Fruit fly (Drosophila melanogaster) whole organism, embryonic: ENCODE measurements around the gene CG7766.
A peak's percentile ranks its signal among the peaks of the same experiment; 100 is the strongest.

Experiments
- Atf3 ChIP-seq: fragments of 200-800 bp; sonication (Bioruptor generic); optimal IDR thresholded peaks from 3 replicates; lab custom pipeline; 2016; ENCODE audit warnings: missing biosample characterization, missing genetic modification characterization
- CG10147 ChIP-seq: fragments of 200-800 bp; sonication (Bioruptor generic); optimal IDR thresholded peaks from 2 replicates; lab custom pipeline; 2019; ENCODE audit warnings: missing biosample characterization, mild to moderate bottlenecking, missing genetic modification characterization, moderate library complexity
- CG1024 ChIP-seq: fragments of 200-800 bp; sonication (Bioruptor generic); IDR thresholded peaks from 2 replicates; pipeline ENCODE4 v1.3.6; 2022; ENCODE audit warnings: missing biosample characterization, missing genetic modification characterization
- CG10267 ChIP-seq: fragments of 200-800 bp; sonication (Bioruptor generic); optimal IDR thresholded peaks from 2 replicates; lab custom pipeline; 2018; ENCODE audit warnings: missing biosample characterization, mild to moderate bottlenecking, missing genetic modification characterization, moderate library complexity
- CG12744 ChIP-seq: fragments of 200-800 bp; sonication (Bioruptor generic); optimal IDR thresholded peaks from 2 replicates; lab custom pipeline; 2016; ENCODE audit warnings: missing biosample characterization, missing genetic modification characterization
- CG1603 ChIP-seq: fragments of 200-800 bp; sonication (Bioruptor generic); optimal IDR thresholded peaks from 2 replicates; lab custom pipeline; 2019; ENCODE audit warnings: missing biosample characterization, mild to moderate bottlenecking, missing genetic modification characterization, moderate library complexity
- CG17328 ChIP-seq: fragments of 200-800 bp; sonication (Bioruptor generic); IDR thresholded peaks from 2 replicates; pipeline ENCODE4 v1.3.6; 2022; ENCODE audit warnings: missing biosample characterization, missing genetic modification characterization
- CG17912 ChIP-seq: fragments of 200-800 bp; sonication (Bioruptor generic); optimal IDR thresholded peaks from 2 replicates; lab custom pipeline; 2018; ENCODE audit warnings: missing biosample characterization, mild to moderate bottlenecking, missing genetic modification characterization
- CG2120 ChIP-seq: fragments of 200-800 bp; sonication (Bioruptor generic); optimal IDR thresholded peaks from 3 replicates; lab custom pipeline; 2016; ENCODE audit warnings: missing biosample characterization, missing genetic modification characterization
- CG2202 ChIP-seq: fragments of 200-800 bp; sonication (Bioruptor generic); optimal IDR thresholded peaks from 2 replicates; lab custom pipeline; 2018; ENCODE audit warnings: missing biosample characterization, mild to moderate bottlenecking, missing genetic modification characterization
- CG34376 ChIP-seq: fragments of 200-800 bp; sonication (Bioruptor generic); optimal IDR thresholded peaks from 2 replicates; lab custom pipeline; 2018; ENCODE audit warnings: missing biosample characterization, mild to moderate bottlenecking, missing genetic modification characterization
- CG3838 ChIP-seq: fragments of 200-800 bp; sonication (Bioruptor generic); optimal IDR thresholded peaks from 3 replicates; lab custom pipeline; 2016; ENCODE audit warnings: missing biosample characterization, missing genetic modification characterization
- CG43689 ChIP-seq: fragments of 200-800 bp; sonication (Bioruptor generic); IDR thresholded peaks from 2 replicates; pipeline ENCODE4 v1.3.6; 2022; ENCODE audit warnings: missing biosample characterization, missing genetic modification characterization
- CG4424 ChIP-seq: fragments of 200-800 bp; sonication (Bioruptor generic); optimal IDR thresholded peaks from 3 replicates; lab custom pipeline; 2016; ENCODE audit warnings: missing biosample characterization, missing genetic modification characterization
- CG5245 ChIP-seq: fragments of 200-800 bp; sonication (Bioruptor generic); optimal IDR thresholded peaks from 3 replicates; lab custom pipeline; 2016; ENCODE audit warnings: missing biosample characterization, missing genetic modification characterization
- CG6254 ChIP-seq: fragments of 200-800 bp; sonication (Bioruptor generic); optimal IDR thresholded peaks from 3 replicates; lab custom pipeline; 2017; ENCODE audit warnings: mild to moderate bottlenecking, missing biosample characterization, missing genetic modification reagents, missing genetic modification characterization
- CG7271 ChIP-seq: fragments of 200-800 bp; sonication (Bioruptor generic); optimal IDR thresholded peaks from 2 replicates; lab custom pipeline; 2018; ENCODE audit warnings: missing biosample characterization, mild to moderate bottlenecking, missing genetic modification characterization, moderate library complexity
- CG9817 ChIP-seq: fragments of 200-800 bp; sonication (Bioruptor generic); optimal IDR thresholded peaks from 2 replicates; lab custom pipeline; 2018; ENCODE audit warnings: missing biosample characterization, mild to moderate bottlenecking, missing genetic modification characterization, moderate library complexity
- CG9876 ChIP-seq: fragments of 200-800 bp; sonication (Bioruptor generic); optimal IDR thresholded peaks from 2 replicates; lab custom pipeline; 2016; ENCODE audit warnings: missing biosample characterization, missing genetic modification characterization
- CrebB ChIP-seq: fragments of 200-800 bp; sonication (Bioruptor generic); optimal IDR thresholded peaks from 3 replicates; lab custom pipeline; 2018; ENCODE audit warnings: missing biosample characterization, mild to moderate bottlenecking, missing genetic modification characterization
- Dip3 ChIP-seq: fragments of 200-800 bp; sonication (Bioruptor generic); optimal IDR thresholded peaks from 3 replicates; lab custom pipeline; 2016; ENCODE audit warnings: missing biosample characterization, missing genetic modification characterization
- Doc2 ChIP-seq: fragments of 200-800 bp; sonication (Bioruptor generic); IDR thresholded peaks from 2 replicates; pipeline ENCODE4 v1.3.6; 2022; ENCODE audit warnings: missing biosample characterization, missing genetic modification characterization
- H2.0 ChIP-seq: fragments of 200-800 bp; sonication (Bioruptor generic); IDR thresholded peaks from 2 replicates; pipeline ENCODE4 v1.3.6; 2022; ENCODE audit warnings: missing biosample characterization, missing genetic modification characterization
- HLH54F ChIP-seq: fragments of 200-800 bp; sonication (Bioruptor generic); optimal IDR thresholded peaks from 3 replicates; lab custom pipeline; 2016; ENCODE audit warnings: missing biosample characterization, missing genetic modification characterization
- Lpt ChIP-seq: fragments of >200 bp; optimal IDR thresholded peaks from 2 replicates; lab custom pipeline; 2018; ENCODE audit warnings: missing biosample characterization, missing genetic modification characterization
- Neu2 ChIP-seq: fragments of 200-800 bp; sonication (Bioruptor generic); optimal IDR thresholded peaks from 3 replicates; lab custom pipeline; 2016; ENCODE audit warnings: missing biosample characterization, missing genetic modification characterization, borderline replicate concordance
- NfI ChIP-seq: fragments of 200-800 bp; sonication (Bioruptor generic); optimal IDR thresholded peaks from 3 replicates; lab custom pipeline; 2018; ENCODE audit warnings: missing biosample characterization, mild to moderate bottlenecking, missing genetic modification characterization, moderate library complexity
- Sox102F ChIP-seq: fragments of 200-800 bp; sonication (Bioruptor generic); optimal IDR thresholded peaks from 2 replicates; lab custom pipeline; 2018; ENCODE audit warnings: missing biosample characterization, mild to moderate bottlenecking, missing genetic modification characterization, moderate library complexity
- Ssrp ChIP-seq: fragments of 200-800 bp; sonication (Bioruptor generic); optimal IDR thresholded peaks from 2 replicates; lab custom pipeline; 2018; ENCODE audit warnings: missing biosample characterization, mild to moderate bottlenecking, missing genetic modification characterization, moderate library complexity
- TFAM ChIP-seq: fragments of 200-800 bp; sonication (Bioruptor generic); optimal IDR thresholded peaks from 2 replicates; lab custom pipeline; 2017; ENCODE audit warnings: missing biosample characterization, missing genetic modification characterization, inconsistent platforms
- Trl ChIP-seq, 3 experiments: fragments of >200 bp in 2 of 3; fragments of 200-800 bp in 1 of 3; sonication (Bioruptor generic) in 1 of 3; optimal IDR thresholded peaks; 2 replicates in 1 of 3; 3 replicates in 2 of 3; lab custom pipeline; 2016 to 2017; ENCODE audit warnings: missing biosample characterization in 1 of 3, missing genetic modification characterization in 1 of 3
- YL-1 ChIP-seq: fragments of 200-800 bp; sonication (Bioruptor generic); optimal IDR thresholded peaks from 3 replicates; lab custom pipeline; 2017; ENCODE audit warnings: missing biosample characterization, mild to moderate bottlenecking, missing genetic modification characterization
- abd-A ChIP-seq: fragments of 200-800 bp; sonication (Bioruptor generic); optimal IDR thresholded peaks from 3 replicates; lab custom pipeline; 2019; ENCODE audit warnings: missing biosample characterization, mild to moderate bottlenecking, missing genetic modification characterization, moderate library complexity
- bigmax ChIP-seq: fragments of 200-800 bp; sonication (Bioruptor generic); optimal IDR thresholded peaks from 2 replicates; lab custom pipeline; 2018; ENCODE audit warnings: missing biosample characterization, mild to moderate bottlenecking, missing genetic modification characterization
- bowl ChIP-seq: fragments of 200-800 bp; sonication (Bioruptor generic); IDR thresholded peaks from 2 replicates; pipeline ENCODE4 v1.3.6; 2022; ENCODE audit warnings: missing biosample characterization, missing genetic modification characterization
- hbn ChIP-seq: fragments of 200-800 bp; sonication (Bioruptor generic); IDR thresholded peaks from 2 replicates; pipeline ENCODE4 v1.3.6; 2022; ENCODE audit warnings: missing biosample characterization, missing genetic modification characterization; ENCODE audit not compliant: partially characterized antibody
- ken ChIP-seq: fragments of 200-800 bp; sonication (Bioruptor generic); IDR thresholded peaks from 3 replicates; pipeline ENCODE4 v1.3.6; 2022; ENCODE audit warnings: missing biosample characterization, missing genetic modification characterization
- knrl ChIP-seq: fragments of 200-800 bp; sonication (Bioruptor generic); IDR thresholded peaks from 3 replicates; pipeline ENCODE4 v1.3.6; 2022; ENCODE audit warnings: missing biosample characterization, missing genetic modification characterization; ENCODE audit not compliant: partially characterized antibody
- lbe ChIP-seq: fragments of 200-800 bp; sonication (Bioruptor generic); optimal IDR thresholded peaks from 2 replicates; lab custom pipeline; 2016; ENCODE audit warnings: missing biosample characterization, mild to moderate bottlenecking, missing genetic modification characterization
- mirr ChIP-seq: fragments of 200-800 bp; sonication (Bioruptor generic); optimal IDR thresholded peaks from 3 replicates; lab custom pipeline; 2018; ENCODE audit warnings: missing biosample characterization, mild to moderate bottlenecking, missing genetic modification characterization
- mld ChIP-seq: fragments of 200-800 bp; sonication (Bioruptor generic); IDR thresholded peaks from 3 replicates; pipeline ENCODE4 v1.3.6; 2022; ENCODE audit warnings: missing biosample characterization, missing genetic modification characterization; ENCODE audit not compliant: partially characterized antibody
- pfk ChIP-seq: fragments of 200-800 bp; sonication (Bioruptor generic); optimal IDR thresholded peaks from 2 replicates; lab custom pipeline; 2018; ENCODE audit warnings: missing biosample characterization, mild to moderate bottlenecking, missing genetic modification characterization, moderate library complexity
- pho ChIP-seq: fragments of 200-800 bp; sonication (Bioruptor generic); optimal IDR thresholded peaks from 2 replicates; lab custom pipeline; 2016; ENCODE audit warnings: missing biosample characterization, missing genetic modification characterization
- psq ChIP-seq: fragments of 200-800 bp; sonication (Bioruptor generic); optimal IDR thresholded peaks from 2 replicates; lab custom pipeline; 2017; ENCODE audit warnings: missing biosample characterization, missing genetic modification characterization
- rib ChIP-seq: fragments of 200-800 bp; sonication (Bioruptor generic); IDR thresholded peaks from 2 replicates; pipeline ENCODE4 v1.3.6; 2022; ENCODE audit warnings: missing biosample characterization, missing genetic modification characterization
- seq ChIP-seq: fragments of 200-800 bp; sonication (Bioruptor generic); IDR thresholded peaks from 2 replicates; pipeline ENCODE4 v1.3.6; 2022; ENCODE audit warnings: missing biosample characterization, missing genetic modification characterization
- shn ChIP-seq: fragments of 200-800 bp; sonication (Bioruptor generic); optimal IDR thresholded peaks from 3 replicates; lab custom pipeline; 2016; ENCODE audit warnings: missing biosample characterization, missing genetic modification characterization
- so ChIP-seq: fragments of 200-800 bp; sonication (Bioruptor generic); IDR thresholded peaks from 3 replicates; pipeline ENCODE4 v1.3.6; 2022; ENCODE audit warnings: missing biosample characterization, missing genetic modification characterization
- sqz ChIP-seq: fragments of 200-800 bp; sonication (Bioruptor generic); optimal IDR thresholded peaks from 3 replicates; lab custom pipeline; 2018; ENCODE audit warnings: missing biosample characterization, mild to moderate bottlenecking, missing genetic modification characterization
- tup ChIP-seq: fragments of 200-800 bp; sonication (Bioruptor generic); optimal IDR thresholded peaks from 2 replicates; lab custom pipeline; 2016; ENCODE audit warnings: missing biosample characterization, mild to moderate bottlenecking, missing genetic modification characterization, moderate library complexity

The CG7766 gene

DNA sequence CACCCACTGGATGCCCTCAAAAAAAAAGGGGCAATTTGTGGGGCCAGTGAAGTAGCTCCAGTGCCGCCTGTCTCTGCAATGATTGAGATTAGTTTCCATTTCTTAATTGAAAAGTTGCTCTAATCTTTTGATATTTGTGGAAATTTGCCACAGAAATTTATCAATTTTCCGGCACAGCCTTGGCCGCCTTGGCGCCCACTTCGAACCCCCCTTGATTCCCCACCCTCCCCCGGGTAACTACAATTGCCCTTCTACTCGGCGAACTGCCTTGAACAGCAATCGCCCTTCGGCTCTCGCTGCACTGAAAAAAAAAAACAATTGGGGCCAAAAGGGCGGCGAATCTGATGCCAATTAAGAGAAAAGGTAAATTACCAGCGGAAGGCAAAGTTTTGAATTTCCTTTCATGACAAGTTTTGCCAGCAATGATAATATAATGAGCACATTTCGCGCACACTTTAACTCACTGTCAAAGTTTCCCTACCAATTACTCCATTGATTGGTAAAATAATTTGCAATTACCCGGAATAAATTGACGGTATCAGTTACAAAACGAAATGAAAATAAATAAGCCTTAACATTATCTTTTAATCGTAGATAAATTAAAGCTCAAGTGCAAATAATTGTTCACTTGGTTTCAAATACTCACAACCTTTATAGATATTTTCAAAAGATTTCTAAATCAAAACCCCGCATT lies 16.3 kb upstream of the CG7766 start (continued):
- TF ChIP-seq NfI (GFP tag; lab: Kevin White, UChicago) (no peak), H2.0 (no peak), CG9876 (GFP tag; lab: Kevin White, UChicago) (no peak), YL-1 (GFP tag; lab: Kevin White, UChicago) (no peak), abd-A (no peak), CG2202 (tag; lab: Kevin White, UChicago) (no peak), Atf3 (GFP tag; lab: Kevin White, UChicago) (no peak), lbe (GFP tag; lab: Kevin White, UChicago) (no peak), Neu2 (GFP tag; lab: Kevin White, UChicago) (no peak), bowl (GFP tag; lab: Robert Waterston, UW) (no peak), CG10147 (GFP tag; lab: Kevin White, UChicago) (peak; percentile 12), Doc2 (no peak), CG1603 (no peak), Sox102F (GFP tag; lab: Kevin White, UChicago) (no peak), CG34376 (GFP tag; lab: Kevin White, UChicago) (no peak), shn (no peak), CG12744 (no peak), CG6254 (no peak), CG10267 (tag; lab: Kevin White, UChicago) (peak; percentile 8), CG3838 (GFP tag; lab: Kevin White, UChicago) (no peak), CG1024 (GFP tag; lab: Robert Waterston, UW) (no peak), Lpt (GFP tag; lab: Kevin White, UChicago) (no peak), CG5245 (GFP tag; lab: Kevin White, UChicago) (no peak), psq (GFP tag; lab: Kevin White, UChicago) (no peak), CG17912 (GFP tag; lab: Kevin White, UChicago) (no peak), mld (GFP tag; lab: Robert Waterston, UW) (no peak), HLH54F (no peak), CG9817 (no peak), knrl (GFP tag; lab: Robert Waterston, UW) (no peak), Dip3 (no peak), TFAM (GFP tag; lab: Kevin White, UChicago) (no peak), tup (GFP tag; lab: Kevin White, UChicago) (no peak), seq (GFP tag; lab: Robert Waterston, UW) (no peak), CG4424 (GFP tag; lab: Kevin White, UChicago) (peak; percentile 44), so (GFP tag; lab: Robert Waterston, UW) (no peak), CG7271 (tag; lab: Kevin White, UChicago) (no peak), pfk (no peak), hbn (GFP tag; lab: Robert Waterston, UW) (no peak), sqz (GFP tag; lab: Kevin White, UChicago) (no peak), Ssrp (peak; percentile 29), CG43689 (GFP tag; lab: Robert Waterston, UW) (no peak), bigmax (GFP tag; lab: Kevin White, UChicago) (no peak), ken (0 out of 3 replicates have a peak, but pooled peaks have one; percentile 11), CG17328 (GFP tag; lab: Robert Waterston, UW) (no peak), Trl (optimal IDR thresholded peaks at IDR 0.05; lab: Kevin White, UChicago) (no peak), Trl (GFP tag; optimal IDR thresholded peaks at IDR 0.05; lab: Kevin White, UChicago) (no peak), pho (GFP tag; lab: Kevin White, UChicago) (no peak), rib (GFP tag; lab: Robert Waterston, UW) (no peak), mirr (GFP tag; lab: Kevin White, UChicago) (no peak), CG2120 (GFP tag; lab: Kevin White, UChicago) (peak; percentile 30), CrebB (tag; lab: Kevin White, UChicago) (no peak)
